Worm (Caenorhabditis elegans): Measurements from ENCODE around the gene snap-1.
A peak's percentile ranks its signal among the peaks of the same experiment; 100 is the strongest.

The snap-1 gene

DNA sequence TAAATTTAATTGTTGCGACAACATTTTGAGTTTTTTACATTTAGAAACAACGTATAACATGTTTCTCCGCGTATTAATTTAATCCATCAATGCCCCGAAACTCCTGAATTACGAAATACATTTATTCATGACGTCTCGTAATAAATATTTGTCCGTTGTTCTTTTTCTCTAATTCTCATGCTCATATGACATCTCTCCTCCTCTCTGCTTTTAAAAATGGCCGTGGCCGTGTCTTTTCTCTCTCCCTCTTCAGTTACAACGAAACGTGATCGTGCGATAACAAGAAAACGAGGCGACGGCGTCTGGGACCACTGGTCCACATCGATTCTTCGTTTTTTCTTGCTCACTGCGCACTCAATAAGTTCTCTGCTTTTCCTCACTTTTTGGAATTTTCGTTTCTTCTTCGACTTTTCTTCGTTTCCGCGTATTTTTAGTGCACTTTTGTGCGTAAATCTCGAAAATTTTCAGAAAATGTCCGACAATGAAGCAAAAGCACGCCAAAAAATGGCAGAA is at the start of gene snap-1 (continued):
- TF ChIP-seq arid-1 (GFP tag; conservative IDR thresholded peaks at IDR 0.05), result no peak
- peak; percentile 36; the same call in 1 of the 2 replicates for TF ChIP-seq ceh-44 (GFP tag; IDR thresholded peaks at IDR 0.05)

DNA sequence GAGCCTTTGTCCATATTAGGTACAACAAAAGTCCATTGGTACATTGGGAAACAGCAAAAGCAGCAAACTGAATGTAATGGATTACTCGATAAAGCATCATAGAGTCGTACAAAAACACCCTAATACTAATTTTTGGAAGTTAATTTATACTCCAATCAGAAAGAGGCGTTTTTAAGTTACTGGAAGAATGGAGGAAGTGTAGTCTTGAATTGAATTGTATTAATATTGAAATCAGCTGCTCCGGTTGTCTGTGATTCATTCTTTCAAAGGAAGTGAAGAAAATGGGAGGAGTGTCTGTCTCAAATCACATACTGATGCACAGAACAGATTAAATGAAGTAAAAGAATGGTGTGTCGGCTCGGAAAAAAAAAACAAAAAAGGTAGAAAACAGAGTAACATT is 48.8 kb upstream of the snap-1 start, which contains the start of gene str-131:
Gene str-131, minus strand, starts transcription at position 101 of the 400 bp plus-strand sequence.
- TF ChIP-seq tag-97 (GFP tag; IDR thresholded peaks at IDR 0.05), result no peak
- TF ChIP-seq unc-62 (GFP tag; optimal IDR thresholded peaks at IDR 0.05 in 1 of 2), result no peak
- TF ChIP-seq unc-62 (tag; optimal IDR thresholded peaks at IDR 0.05), result no peak
- TF ChIP-seq duxl-1 (tag; optimal IDR thresholded peaks at IDR 0.05; ENCODE audit: poor library complexity), result no peak

DNA sequence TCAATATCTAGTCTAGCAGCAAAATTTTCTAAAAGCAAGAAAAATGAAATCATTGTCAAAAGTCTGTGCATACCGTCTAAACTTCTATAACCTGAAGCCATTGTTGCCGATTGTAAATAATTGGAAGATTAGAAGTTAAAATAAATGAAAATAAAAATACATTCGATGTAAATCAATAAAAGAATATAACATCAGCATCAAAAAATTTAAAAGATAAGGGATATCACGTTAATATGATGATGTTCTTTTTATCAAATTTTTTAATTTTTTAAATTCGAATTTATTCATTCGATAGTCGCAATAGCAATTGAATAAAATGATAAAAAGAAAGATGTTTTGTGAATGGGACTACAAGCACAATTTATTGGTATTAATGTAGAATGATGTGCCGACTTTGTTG is 45.3 kb upstream of the snap-1 start, which contains the start of gene C09H5.7:
Gene C09H5.7, minus strand, starts transcription at position 101 of the 400 bp plus-strand sequence.
- TF ChIP-seq lin-38 (GFP tag; IDR thresholded peaks at IDR 0.05) (no peak), ces-1 (GFP tag; optimal IDR thresholded peaks at IDR 0.05) (no peak), set-16 (GFP tag; IDR thresholded peaks at IDR 0.05) (no peak), pqm-1 (tag; optimal IDR thresholded peaks at IDR 0.05) (no peak), dmd-8 (GFP tag; IDR thresholded peaks at IDR 0.05) (no peak), zip-11 (GFP tag; IDR thresholded peaks at IDR 0.05) (no peak), spr-3 (GFP tag; optimal IDR thresholded peaks at IDR 0.05) (no peak), skn-1 (tag; optimal IDR thresholded peaks at IDR 0.05) (no peak), unc-130 (GFP tag; optimal IDR thresholded peaks at IDR 0.05) (no peak), nhr-11 (tag; optimal IDR thresholded peaks at IDR 0.05) (no peak)

DNA sequence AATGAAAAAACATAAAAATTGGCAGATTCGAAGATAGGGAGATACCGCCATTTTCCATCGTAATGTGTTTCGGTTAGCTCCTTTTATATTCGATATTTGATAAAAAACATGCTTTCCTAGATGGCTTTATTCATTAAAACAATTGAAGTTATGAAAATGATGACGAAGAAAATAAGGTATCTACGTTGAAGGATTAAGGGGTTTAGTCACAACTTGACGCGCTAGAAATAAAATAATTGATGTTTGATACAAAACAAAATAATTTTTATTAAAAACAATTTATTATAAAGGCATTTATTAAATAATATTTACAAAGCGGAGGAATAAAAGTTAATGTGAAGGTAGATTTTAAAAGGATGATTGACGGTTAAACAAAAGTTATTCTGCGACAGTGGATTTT is 39.8 kb upstream of the snap-1 start, which contains the start of gene str-130:
Gene str-130, minus strand, starts transcription at position 101 of the 400 bp plus-strand sequence.
- TF ChIP-seq arid-1 (GFP tag; conservative IDR thresholded peaks at IDR 0.05), result no peak
- TF ChIP-seq madf-9 (GFP tag; conservative IDR thresholded peaks at IDR 0.05), result no peak
- no peak for TF ChIP-seq nhr-102 (tag; optimal IDR thresholded peaks at IDR 0.05)
- TF ChIP-seq T26A8.4 (GFP tag; IDR thresholded peaks at IDR 0.05), result no peak
- no peak for TF ChIP-seq Y5F2A.4 (GFP tag; optimal IDR thresholded peaks at IDR 0.05)
- no peak for TF ChIP-seq ZK337.2 (GFP tag; IDR thresholded peaks at IDR 0.05)
- no peak for TF ChIP-seq tra-1 (GFP tag; IDR thresholded peaks at IDR 0.05)
- TF ChIP-seq tag-97 (GFP tag; IDR thresholded peaks at IDR 0.05), result no peak
- no peak for TF ChIP-seq nhr-48 (tag; optimal IDR thresholded peaks at IDR 0.05)
- no peak for TF ChIP-seq F49E8.2 (tag; optimal IDR thresholded peaks at IDR 0.05; ENCODE audit: borderline replicate concordance)
- no peak for TF ChIP-seq php-3 (GFP tag; IDR thresholded peaks at IDR 0.05)
- no peak for TF ChIP-seq dpl-1 (GFP tag; optimal IDR thresholded peaks at IDR 0.05)
- no peak for TF ChIP-seq fkh-10 (GFP tag; optimal IDR thresholded peaks at IDR 0.05)
- no peak for TF ChIP-seq ceh-44 (GFP tag; IDR thresholded peaks at IDR 0.05)

- no peak for TF ChIP-seq gei-8 (GFP tag; optimal IDR thresholded peaks at IDR 0.05)
- TF ChIP-seq aha-1 (tag), result peak; percentile 31
These were observed 38.0 kb upstream of the snap-1 start, which contains the start of gene str-129 for ce11 chrV:8092385-8092784. Gene str-129, minus strand, starts transcription at chrV:8092485.

DNA sequence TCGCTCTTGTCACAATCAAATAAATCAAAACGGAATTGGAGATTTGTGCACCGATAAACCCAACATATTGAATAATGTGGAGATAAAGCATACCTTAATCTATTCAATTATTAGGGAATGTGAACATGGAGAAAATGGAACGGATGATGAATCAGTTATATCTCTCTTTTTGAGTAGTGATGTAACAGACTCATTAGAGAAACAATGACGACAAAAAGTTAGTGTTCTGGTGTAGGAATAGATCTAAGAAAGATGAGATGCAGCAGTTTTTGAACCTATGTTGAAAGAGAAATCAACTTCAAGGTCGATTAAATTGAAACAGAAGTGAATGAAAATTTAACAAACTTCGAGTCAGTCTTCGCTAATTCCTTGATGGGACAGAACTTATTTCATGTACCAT is 35.0 kb upstream of the snap-1 start, which contains the start of gene str-146:
Gene str-146, minus strand, starts transcription at position 101 of the 400 bp plus-strand sequence.
- TF ChIP-seq T20F7.1 (GFP tag; optimal IDR thresholded peaks at IDR 0.05) (no peak), nhr-41 (GFP tag; IDR thresholded peaks at IDR 0.05) (no peak), lir-3 (tag; optimal IDR thresholded peaks at IDR 0.05) (no peak), daf-12 (tag; optimal IDR thresholded peaks at IDR 0.05) (no peak), duxl-1 (tag; optimal IDR thresholded peaks at IDR 0.05; ENCODE audit: poor library complexity) (no peak), daf-16 (GFP tag; optimal IDR thresholded peaks at IDR 0.05) (no peak), daf-16 (tag; optimal IDR thresholded peaks at IDR 0.05) (no peak), zip-11 (GFP tag; IDR thresholded peaks at IDR 0.05) (no peak), mxl-3 (GFP tag; optimal IDR thresholded peaks at IDR 0.05) (no peak)
